Worm (Caenorhabditis elegans) whole organism, late embryonic: ENCODE data around the gene C33B4.2.

Source experiments
- ama-1 ChIP-seq: fragments of 150-350 bp; optimal IDR thresholded peaks from 2 replicates; lab custom pipeline; 2014
- ceh-24 ChIP-seq: sonication (generic microtip); optimal IDR thresholded peaks from 2 replicates; lab custom pipeline; 2016; ENCODE audit warnings: mild to moderate bottlenecking, missing genetic modification characterization, missing compliant biosample characterization
- ceh-45 ChIP-seq: fragments of 200-800 bp; sonication (Bioruptor generic); IDR thresholded peaks from 2 replicates; pipeline ENCODE4 v1.3.6; 2022; ENCODE audit warnings: missing genetic modification reagents, missing genetic modification characterization, missing compliant biosample characterization
- dve-1 ChIP-seq: sonication (generic microtip); optimal IDR thresholded peaks from 2 replicates; lab custom pipeline; 2017; ENCODE audit warnings: antibody characterized with exemption, mild to moderate bottlenecking, missing genetic modification characterization, missing compliant biosample characterization
- gmeb-2 ChIP-seq: sonication (generic microtip); optimal IDR thresholded peaks from 2 replicates; lab custom pipeline; 2016; ENCODE audit warnings: missing genetic modification characterization, inconsistent platforms, missing compliant biosample characterization
- hlh-15 ChIP-seq: sonication (generic microtip); optimal IDR thresholded peaks from 2 replicates; lab custom pipeline; 2016; ENCODE audit warnings: missing genetic modification characterization, missing compliant biosample characterization
- lin-11 ChIP-seq: fragments of 200-800 bp; sonication (Bioruptor generic); optimal IDR thresholded peaks from 2 replicates; lab custom pipeline; 2018; ENCODE audit warnings: mild to moderate bottlenecking, missing genetic modification characterization, missing compliant biosample characterization
- mec-3 ChIP-seq: sonication (generic microtip); optimal IDR thresholded peaks from 2 replicates; lab custom pipeline; 2016; ENCODE audit warnings: borderline replicate concordance, missing genetic modification characterization, missing compliant biosample characterization
- nhr-11 ChIP-seq: fragments of 150-350 bp; optimal IDR thresholded peaks from 2 replicates; lab custom pipeline; 2014; ENCODE audit warnings: missing biosample characterization, missing genetic modification characterization
- pag-3 ChIP-seq: sonication (generic microtip); optimal IDR thresholded peaks from 2 replicates; lab custom pipeline; 2016; ENCODE audit warnings: missing compliant biosample characterization, missing genetic modification characterization, borderline replicate concordance

DNA sequence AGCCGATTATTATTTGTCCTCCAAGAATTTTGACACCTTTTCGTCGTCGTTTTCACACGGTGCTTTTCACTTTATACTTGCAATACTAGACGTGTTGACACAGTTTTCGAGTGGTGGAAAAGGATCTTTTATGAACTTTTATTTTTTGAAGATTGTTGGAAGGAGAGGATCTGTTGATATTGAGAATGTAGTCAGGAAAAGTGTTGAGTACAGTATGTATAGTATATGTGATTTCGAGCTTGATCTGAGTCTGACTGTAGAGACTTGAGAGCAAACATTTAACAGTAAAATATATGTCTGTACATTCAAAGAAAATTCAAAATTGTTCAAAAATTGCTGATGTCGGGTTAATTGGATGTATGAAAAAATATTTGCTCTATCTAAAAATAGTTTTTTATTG is 35.8 kb downstream of the C33B4.2 start:
- no peak for TF ChIP-seq pag-3 (tag; lab: Kevin White, UChicago)
- TF ChIP-seq ceh-24 (tag; lab: Kevin White, UChicago) = no peak
- no peak for TF ChIP-seq ceh-45 (GFP tag; lab: Robert Waterston, UW)
- TF ChIP-seq lin-11 (tag; lab: Kevin White, UChicago) = no peak
- TF ChIP-seq dve-1 = no peak
- TF ChIP-seq gmeb-2 (tag; lab: Kevin White, UChicago) = no peak
- no peak for TF ChIP-seq nhr-11
- no peak for TF ChIP-seq ama-1
- no peak for TF ChIP-seq mec-3 (tag; lab: Kevin White, UChicago)
- no peak for TF ChIP-seq hlh-15 (tag; lab: Kevin White, UChicago)
